Fruit fly (Drosophila melanogaster): ENCODE measurements around the gene CG7886.

Gene CG7886

DNA sequence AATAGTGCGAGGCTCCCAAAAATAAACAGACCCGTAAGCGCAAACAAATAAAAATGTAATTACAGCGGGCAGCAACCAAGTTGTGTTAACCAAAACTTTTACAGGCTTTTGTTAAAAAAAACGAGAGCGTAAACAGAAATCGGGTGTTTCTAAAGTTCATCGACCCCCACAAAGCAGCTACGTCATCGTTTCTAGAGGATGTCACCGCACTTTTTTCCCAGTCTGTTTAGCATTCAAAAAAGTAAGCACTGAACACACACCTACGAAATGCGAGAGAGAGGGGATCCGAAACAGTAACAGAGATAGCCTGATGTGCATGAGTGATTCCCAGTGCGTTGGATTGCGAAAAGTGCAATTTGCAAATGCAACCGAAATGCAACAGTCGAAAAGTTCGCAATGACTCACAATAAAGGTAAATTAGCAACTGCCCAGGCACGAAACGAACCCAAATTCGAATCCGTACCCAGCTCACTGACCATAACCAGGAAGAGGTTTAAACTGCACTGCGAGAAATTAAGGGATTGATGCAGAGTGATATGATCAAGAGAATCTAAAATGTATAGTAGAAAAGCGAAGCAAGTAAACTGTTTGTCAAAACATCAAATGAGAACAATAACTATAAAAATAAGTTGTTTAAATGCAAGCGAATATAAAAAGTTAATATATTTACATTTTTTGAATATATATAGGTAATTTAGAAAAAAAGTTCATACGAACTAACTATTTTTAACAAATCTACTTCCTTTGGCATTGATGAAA is 48.8 kb upstream of the CG7886 start (continued):
- TF ChIP-seq CG3919 (GFP tag; optimal IDR thresholded peaks at IDR 0.05) (peak; percentile 4), Sox15 (GFP tag; optimal IDR thresholded peaks at IDR 0.05) (peak; percentile 35), CG6854 (GFP tag; optimal IDR thresholded peaks at IDR 0.05) (no peak), Gug (GFP tag; IDR thresholded peaks at IDR 0.05) (no peak), Sox14 (GFP tag; optimal IDR thresholded peaks at IDR 0.05) (peak; percentile 38), ss (GFP tag; optimal IDR thresholded peaks at IDR 0.05) (peak; percentile 14 to 52), CG6163 (GFP tag; IDR thresholded peaks at IDR 0.05) (no peak), vri (GFP tag; optimal IDR thresholded peaks at IDR 0.05) (no peak), Eip93F (GFP tag; optimal IDR thresholded peaks at IDR 0.05) (no peak), Eip78C (GFP tag) (peak; percentile 83), CG32006 (GFP tag; optimal IDR thresholded peaks at IDR 0.05) (peak; percentile 71), fd85E (GFP tag; optimal IDR thresholded peaks at IDR 0.05) (no peak), Met (GFP tag; optimal IDR thresholded peaks at IDR 0.05) (peak; percentile 58), OdsH (GFP tag; optimal IDR thresholded peaks at IDR 0.05) (peak; percentile 72), Smox (GFP tag; optimal IDR thresholded peaks at IDR 0.05) (peak; percentile 46), CG6792 (GFP tag; optimal IDR thresholded peaks at IDR 0.05) (peak; percentile 7), CG8119 (GFP tag; IDR thresholded peaks at IDR 0.05) (peak; percentile 49; the same call in 2 of the 3 replicates), CG1621 (tag; optimal IDR thresholded peaks at IDR 0.05) (peak; percentile 14)

- peak in 1 of 2 experiments; percentile 7 for TF ChIP-seq ss (GFP tag; optimal IDR thresholded peaks at IDR 0.05)
- no peak for TF ChIP-seq Gug (GFP tag; IDR thresholded peaks at IDR 0.05)
- peak; percentile 16 for TF ChIP-seq dsx (GFP tag; optimal IDR thresholded peaks at IDR 0.05; ENCODE audit: poor library complexity, severe bottlenecking)
- peak; percentile 57 for TF ChIP-seq svp (GFP tag)
- peak; percentile 2 for TF ChIP-seq Eip78C (GFP tag)
- peak; percentile 7 for TF ChIP-seq CG6808 (GFP tag; optimal IDR thresholded peaks at IDR 0.05)
These were observed 47.7 kb upstream of the CG7886 start for dm6 chr3R:14690065-14690464.

DNA sequence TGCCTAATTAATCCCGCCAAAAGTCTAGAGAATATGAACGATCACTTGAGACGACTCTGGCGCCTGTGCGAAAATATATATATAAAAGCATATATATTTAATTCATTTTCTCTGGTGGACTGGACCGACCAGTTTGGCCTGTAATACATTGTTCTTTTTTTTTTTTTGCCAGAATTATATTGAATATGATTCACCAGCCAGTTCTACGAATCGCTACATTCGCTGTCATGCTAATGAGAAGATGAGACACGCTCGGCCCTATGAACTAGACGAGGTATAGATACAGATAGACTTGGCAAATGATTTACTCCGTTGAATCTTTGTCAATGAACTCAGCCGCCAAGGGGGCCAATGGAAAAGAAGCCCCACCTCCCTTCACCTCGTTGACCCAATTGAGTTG is 44.9 kb upstream of the CG7886 start:
- TF ChIP-seq ss (GFP tag; optimal IDR thresholded peaks at IDR 0.05) = peak in 1 of 2 experiments; percentile 16
- no peak for TF ChIP-seq CG6808 (GFP tag; optimal IDR thresholded peaks at IDR 0.05)
- TF ChIP-seq CG11762 (GFP tag; optimal IDR thresholded peaks at IDR 0.05; ENCODE audit: insufficient read depth) = no peak
- no peak for TF ChIP-seq CG6792 (GFP tag; optimal IDR thresholded peaks at IDR 0.05)

DNA sequence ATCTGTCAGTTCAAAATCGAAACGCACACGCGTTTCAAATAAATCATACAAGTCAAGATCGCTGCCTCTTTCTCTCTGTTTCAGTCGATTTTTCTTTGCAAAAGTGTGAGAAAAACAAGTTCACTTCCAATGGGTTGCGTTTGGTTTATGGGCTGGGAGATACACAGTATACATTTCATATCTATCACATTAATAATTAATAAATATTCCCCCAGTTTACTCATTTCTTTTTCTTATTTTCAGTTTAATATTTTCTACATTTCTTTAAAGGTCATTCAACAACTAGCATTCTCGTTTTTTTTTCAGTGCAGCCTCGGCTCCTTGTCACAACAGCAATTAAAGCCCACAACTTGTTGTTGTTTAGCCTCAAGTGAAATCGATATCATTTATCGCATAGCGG is 41.6 kb upstream of the CG7886 start:
- TF ChIP-seq CG6276 (GFP tag; optimal IDR thresholded peaks at IDR 0.05) (peak; percentile 56), esn (GFP tag; optimal IDR thresholded peaks at IDR 0.05) (peak; percentile 53), fd59A (GFP tag; optimal IDR thresholded peaks at IDR 0.05) (no peak), CG34406 (GFP tag; optimal IDR thresholded peaks at IDR 0.05) (peak; percentile 34), CG6163 (GFP tag; IDR thresholded peaks at IDR 0.05) (peak; percentile 88), CG16779 (tag; optimal IDR thresholded peaks at IDR 0.05) (peak; percentile 22), fkh (GFP tag; optimal IDR thresholded peaks at IDR 0.05) (no peak), CG8319 (GFP tag; optimal IDR thresholded peaks at IDR 0.05) (no peak), ss (GFP tag; optimal IDR thresholded peaks at IDR 0.05) (peak in 1 of 2 experiments; percentile 78), Gug (GFP tag; IDR thresholded peaks at IDR 0.05) (peak; percentile 65), CG15336 (GFP tag; IDR thresholded peaks at IDR 0.05) (peak; percentile 93), CG11762 (GFP tag; optimal IDR thresholded peaks at IDR 0.05; ENCODE audit: insufficient read depth) (peak; percentile 35), pdm3 (GFP tag; optimal IDR thresholded peaks at IDR 0.05) (peak; percentile 71), OdsH (GFP tag; optimal IDR thresholded peaks at IDR 0.05) (peak; percentile 63), CG3919 (GFP tag; optimal IDR thresholded peaks at IDR 0.05) (peak; percentile 72), CG8119 (GFP tag; IDR thresholded peaks at IDR 0.05) (peak; percentile 91), Sox14 (GFP tag; optimal IDR thresholded peaks at IDR 0.05) (peak; percentile 28), Sox15 (GFP tag; optimal IDR thresholded peaks at IDR 0.05) (no peak), Hr38 (GFP tag; optimal IDR thresholded peaks at IDR 0.05) (no peak), spab (GFP tag; optimal IDR thresholded peaks at IDR 0.05) (no peak), CG6808 (GFP tag; optimal IDR thresholded peaks at IDR 0.05) (peak; percentile 41), Smox (GFP tag; optimal IDR thresholded peaks at IDR 0.05) (peak; percentile 42), CG1621 (tag; optimal IDR thresholded peaks at IDR 0.05) (no peak), CG11294 (GFP tag; IDR thresholded peaks at IDR 0.05) (peak; percentile 56; the same call in 1 of the 2 replicates), Hr4 (GFP tag; optimal IDR thresholded peaks at IDR 0.05) (peak; percentile 76), CG11902 (GFP tag; optimal IDR thresholded peaks at IDR 0.05) (peak; percentile 29), Met (GFP tag; optimal IDR thresholded peaks at IDR 0.05) (peak; percentile 48), vri (GFP tag; optimal IDR thresholded peaks at IDR 0.05) (no peak), eg (GFP tag; IDR thresholded peaks at IDR 0.05) (peak; percentile 92), CG6854 (GFP tag; optimal IDR thresholded peaks at IDR 0.05) (no peak), Sox102F (GFP tag; optimal IDR thresholded peaks at IDR 0.05) (peak; percentile 43), CG10631 (GFP tag; optimal IDR thresholded peaks at IDR 0.05) (peak; percentile 48), CG3032 (tag; optimal IDR thresholded peaks at IDR 0.05) (peak; percentile 31), Ets96B (tag; optimal IDR thresholded peaks at IDR 0.05) (peak; percentile 79)

Data from whole organism, prepupa.